Worm (Caenorhabditis elegans) whole organism, L1 larva: ENCODE data around the gene sftb-1.

Experiments
- ama-1 ChIP-seq: fragments of 150-350 bp; optimal IDR thresholded peaks from 2 replicates; lab custom pipeline; 2014
- nhr-11 ChIP-seq: fragments of 150-350 bp; optimal IDR thresholded peaks from 2 replicates; lab custom pipeline; 2014; ENCODE audit warnings: missing biosample characterization, missing genetic modification characterization
- skn-1 ChIP-seq: fragments of 150-350 bp; optimal IDR thresholded peaks from 2 replicates; lab custom pipeline; 2014; ENCODE audit warnings: missing biosample characterization, missing genetic modification characterization
- ztf-4 ChIP-seq: fragments of 150-350 bp; optimal IDR thresholded peaks from 2 replicates; lab custom pipeline; 2014; ENCODE audit warnings: missing biosample characterization, missing genetic modification characterization

DNA sequence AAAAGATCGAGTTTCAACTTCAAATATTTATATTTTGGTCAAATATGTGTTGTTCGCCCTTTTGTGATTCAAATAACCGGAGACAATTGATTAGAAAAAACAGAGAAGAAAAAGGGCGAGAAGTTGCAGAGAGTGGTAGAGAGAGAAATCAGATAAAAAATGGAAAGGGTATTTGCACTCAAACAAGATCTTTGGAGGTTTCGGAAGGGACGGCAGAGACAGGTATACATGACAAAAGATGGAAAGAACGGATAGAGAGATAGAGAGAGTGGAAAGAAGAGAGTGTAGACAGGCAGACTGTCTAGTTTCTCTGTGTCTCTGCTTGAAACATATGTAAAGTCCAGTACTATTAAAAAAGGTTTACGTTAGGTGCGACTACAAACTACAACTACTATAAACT, 32.9 kb downstream of the sftb-1 start:
- TF ChIP-seq ama-1 (lab: Kevin White, UChicago) (no peak), ztf-4 (tag; lab: Kevin White, UChicago) (no peak), skn-1 (tag; lab: Kevin White, UChicago) (no peak), nhr-11 (no peak)
